Worm (Caenorhabditis elegans): ENCODE data around the gene lmp-1.

DNA sequence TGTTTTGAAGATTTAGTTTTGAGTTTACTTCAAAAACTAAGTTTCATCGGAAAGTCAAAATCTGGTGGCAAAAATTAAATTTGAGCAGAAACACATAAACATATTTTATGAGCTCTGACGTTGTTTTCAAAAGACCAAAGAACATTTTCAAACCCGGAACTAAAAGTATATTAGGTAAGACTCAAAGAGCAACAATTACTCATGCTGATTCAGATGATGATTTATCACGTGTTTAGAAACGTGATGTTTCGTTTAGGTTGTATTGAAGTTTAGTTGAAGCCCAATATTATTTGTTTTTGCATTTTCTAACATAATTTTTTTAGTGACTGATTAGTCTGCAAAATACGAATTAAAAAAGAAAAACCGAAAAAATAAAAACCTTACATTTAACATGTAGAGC is 23.7 kb downstream of the lmp-1 start:
- TF ChIP-seq pqm-1 (tag; optimal IDR thresholded peaks at IDR 0.05) = no peak
- no peak for TF ChIP-seq egl-27 (tag; optimal IDR thresholded peaks at IDR 0.05)
- TF ChIP-seq nhr-237 (tag; optimal IDR thresholded peaks at IDR 0.05) = no peak
- TF ChIP-seq lin-15B (tag; optimal IDR thresholded peaks at IDR 0.05) = no peak
- TF ChIP-seq egl-43 (GFP tag; IDR thresholded peaks at IDR 0.05) = no peak
- TF ChIP-seq lsy-2 (tag; optimal IDR thresholded peaks at IDR 0.05) = no peak
- TF ChIP-seq unc-130 (GFP tag; optimal IDR thresholded peaks at IDR 0.05) = no peak
- no peak for TF ChIP-seq mdl-1 (tag; optimal IDR thresholded peaks at IDR 0.05)
